ENCODE assay signal across 1 fruit fly cellular context in the genomic region with DNA sequence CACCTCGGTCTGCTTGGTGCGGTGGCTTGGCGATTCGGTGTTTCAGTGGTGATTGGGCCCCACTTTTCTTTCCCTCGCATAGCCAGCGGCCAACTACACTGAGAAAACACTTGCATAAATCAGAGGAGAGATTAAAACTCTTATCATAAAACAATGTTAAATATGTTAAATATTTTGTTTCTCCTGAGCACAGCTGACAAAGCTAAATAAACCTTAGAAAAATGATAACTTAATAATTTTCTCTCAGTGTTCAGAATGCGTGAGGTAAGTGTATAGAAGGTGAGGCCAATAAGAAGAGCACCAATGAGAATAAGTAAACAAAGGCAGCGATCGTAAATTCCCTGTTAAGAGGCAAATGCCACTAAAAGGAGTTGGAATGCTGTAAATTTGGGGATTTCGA.
TF ChIP-seq lines count a peak whose summit lies in the region.

No protein-coding gene starts in this region.

TF ChIP-seq in whole organism, embryonic, 481 proteins besides CTCF, POLR2A, EP300 and RAD21 (continued from another document and continues in another):
- TF ChIP-seq CG10321 (GFP tag; IDR thresholded peaks at IDR 0.05; lab: Robert Waterston, UW): no peak
- peak; percentile 42 for TF ChIP-seq MTF-1 (GFP tag; optimal IDR thresholded peaks at IDR 0.05; lab: Kevin White, UChicago; ENCODE audit: borderline replicate concordance)
- TF ChIP-seq sqz (GFP tag; optimal IDR thresholded peaks at IDR 0.05; lab: Kevin White, UChicago): peak; percentile 29
- peak; percentile 59 for TF ChIP-seq CG18619 (GFP tag; optimal IDR thresholded peaks at IDR 0.05; lab: Kevin White, UChicago)
- TF ChIP-seq NK7.1 (GFP tag; optimal IDR thresholded peaks at IDR 0.05; lab: Kevin White, UChicago): peak; percentile 37
- TF ChIP-seq al (GFP tag; IDR thresholded peaks at IDR 0.05; lab: Robert Waterston, UW): peak; percentile 4; the same call in 1 of the 2 replicates
- no peak for TF ChIP-seq fd64A (GFP tag; optimal IDR thresholded peaks at IDR 0.05; lab: Kevin White, UChicago)
- TF ChIP-seq CG4360 (GFP tag; IDR thresholded peaks at IDR 0.05; lab: Robert Waterston, UW): peak; percentile 67
- no peak for TF ChIP-seq sna (GFP tag; IDR thresholded peaks at IDR 0.05; lab: Robert Waterston, UW; ENCODE audit: partially characterized antibody)
- TF ChIP-seq CG13296 (GFP tag; optimal IDR thresholded peaks at IDR 0.05; lab: Kevin White, UChicago): no peak
- TF ChIP-seq grau (tag; optimal IDR thresholded peaks at IDR 0.05; lab: Kevin White, UChicago): peak; percentile 81
- TF ChIP-seq sug (tag; optimal IDR thresholded peaks at IDR 0.05; lab: Kevin White, UChicago): no peak
- peak; percentile 65 for TF ChIP-seq slp2 (GFP tag; optimal IDR thresholded peaks at IDR 0.05; lab: Kevin White, UChicago)
- no peak for TF ChIP-seq ftz-f1 (GFP tag; optimal IDR thresholded peaks at IDR 0.05; lab: Kevin White, UChicago)
- TF ChIP-seq pfk (GFP tag; optimal IDR thresholded peaks at IDR 0.05; lab: Kevin White, UChicago): no peak
- TF ChIP-seq CG6765 (GFP tag; optimal IDR thresholded peaks at IDR 0.05; lab: Kevin White, UChicago): no peak
- TF ChIP-seq luna (GFP tag; optimal IDR thresholded peaks at IDR 0.05; lab: Kevin White, UChicago): no peak
- TF ChIP-seq danr (GFP tag; IDR thresholded peaks at IDR 0.05; lab: Robert Waterston, UW): peak; percentile 43
- no peak for TF ChIP-seq CG6654 (GFP tag; optimal IDR thresholded peaks at IDR 0.05; lab: Kevin White, UChicago)
- TF ChIP-seq HLHmδ (GFP tag; optimal IDR thresholded peaks at IDR 0.05; lab: Kevin White, UChicago): no peak
- peak; percentile 86 for TF ChIP-seq Nf-YB (GFP tag; optimal IDR thresholded peaks at IDR 0.05; lab: Kevin White, UChicago)
- peak; percentile 33; the same call in 1 of the 2 replicates for TF ChIP-seq ap (GFP tag; IDR thresholded peaks at IDR 0.05; lab: Robert Waterston, UW)
- TF ChIP-seq CG7556 (GFP tag; optimal IDR thresholded peaks at IDR 0.05; lab: Kevin White, UChicago): peak; percentile 69
- peak; percentile 59 for TF ChIP-seq btn (GFP tag; optimal IDR thresholded peaks at IDR 0.05; lab: Kevin White, UChicago)
- peak; percentile 77 for TF ChIP-seq CG4404 (GFP tag; IDR thresholded peaks at IDR 0.05; lab: Robert Waterston, UW)
- peak; percentile 34 for TF ChIP-seq CG11723 (GFP tag; optimal IDR thresholded peaks at IDR 0.05; lab: Kevin White, UChicago)
- peak; percentile 54 for TF ChIP-seq Max (GFP tag; optimal IDR thresholded peaks at IDR 0.05; lab: Kevin White, UChicago)
- no peak for TF ChIP-seq CG34224 (GFP tag; IDR thresholded peaks at IDR 0.05; lab: Robert Waterston, UW; ENCODE audit: partially characterized antibody)
- TF ChIP-seq run (tag; optimal IDR thresholded peaks at IDR 0.05; lab: Kevin White, UChicago): peak; percentile 45
- peak; percentile 20 for TF ChIP-seq CG9876 (GFP tag; optimal IDR thresholded peaks at IDR 0.05; lab: Kevin White, UChicago)
- TF ChIP-seq CG8765 (GFP tag; IDR thresholded peaks at IDR 0.05; lab: Robert Waterston, UW): peak; percentile 86
- peak; percentile 62 for TF ChIP-seq shn (GFP tag; optimal IDR thresholded peaks at IDR 0.05; lab: Kevin White, UChicago)
- TF ChIP-seq onecut (GFP tag; IDR thresholded peaks at IDR 0.05; lab: Robert Waterston, UW): peak; percentile 77
- peak; percentile 73; the same call in 1 of the 3 replicates for TF ChIP-seq so (GFP tag; IDR thresholded peaks at IDR 0.05; lab: Robert Waterston, UW)
- TF ChIP-seq ara (GFP tag; IDR thresholded peaks at IDR 0.05; lab: Robert Waterston, UW): peak; percentile 91
- peak; percentile 53 for TF ChIP-seq Bdp1 (GFP tag; optimal IDR thresholded peaks at IDR 0.05; lab: Kevin White, UChicago)
- TF ChIP-seq Dbx (GFP tag; IDR thresholded peaks at IDR 0.05; lab: Robert Waterston, UW): 0 out of 3 replicates have a peak, but pooled peaks have one; percentile 35
- TF ChIP-seq CG43689 (GFP tag; IDR thresholded peaks at IDR 0.05; lab: Robert Waterston, UW): no peak
- no peak for TF ChIP-seq CG13894 (tag; optimal IDR thresholded peaks at IDR 0.05; lab: Kevin White, UChicago)
- TF ChIP-seq CG7271 (tag; optimal IDR thresholded peaks at IDR 0.05; lab: Kevin White, UChicago): peak; percentile 25
- peak; percentile 67; the same call in 2 of the 3 replicates for TF ChIP-seq CG11456 (GFP tag; IDR thresholded peaks at IDR 0.05; lab: Robert Waterston, UW)
- TF ChIP-seq gfzf (GFP tag; optimal IDR thresholded peaks at IDR 0.05; lab: Kevin White, UChicago): no peak
- TF ChIP-seq gcm2 (GFP tag; optimal IDR thresholded peaks at IDR 0.05; lab: Kevin White, UChicago): peak; percentile 8
- no peak for TF ChIP-seq CG10543 (GFP tag; optimal IDR thresholded peaks at IDR 0.05; lab: Kevin White, UChicago)
- peak; percentile 28 for TF ChIP-seq CG13123 (GFP tag; optimal IDR thresholded peaks at IDR 0.05; lab: Kevin White, UChicago)
- peak; percentile 53; the same call in 1 of the 2 replicates for TF ChIP-seq MBD-R2 (GFP tag; IDR thresholded peaks at IDR 0.05; lab: Robert Waterston, UW)
- TF ChIP-seq Nf-YA (GFP tag; IDR thresholded peaks at IDR 0.05; lab: Robert Waterston, UW): peak; percentile 70
- peak; percentile 48 for TF ChIP-seq Fer3 (tag; optimal IDR thresholded peaks at IDR 0.05; lab: Kevin White, UChicago)
- peak; percentile 54 for TF ChIP-seq Sox100B (GFP tag; optimal IDR thresholded peaks at IDR 0.05; lab: Kevin White, UChicago)
- TF ChIP-seq Aef1 (GFP tag; IDR thresholded peaks at IDR 0.05; lab: Robert Waterston, UW): peak; percentile 29; the same call in 1 of the 3 replicates
- TF ChIP-seq Doc2 (GFP tag; IDR thresholded peaks at IDR 0.05; lab: Robert Waterston, UW): no peak
- no peak for TF ChIP-seq hth (optimal IDR thresholded peaks at IDR 0.05; lab: Kevin White, UChicago)
- no peak for TF ChIP-seq CG1832 (GFP tag; optimal IDR thresholded peaks at IDR 0.05; lab: Kevin White, UChicago)
- no peak for TF ChIP-seq pita (GFP tag; optimal IDR thresholded peaks at IDR 0.05; lab: Kevin White, UChicago)
- peak; percentile 82 for TF ChIP-seq CG4707 (GFP tag; optimal IDR thresholded peaks at IDR 0.05; lab: Kevin White, UChicago)
- TF ChIP-seq Adf1 (GFP tag; IDR thresholded peaks at IDR 0.05; lab: Robert Waterston, UW): no peak
- TF ChIP-seq CG10565 (GFP tag; optimal IDR thresholded peaks at IDR 0.05; lab: Kevin White, UChicago): no peak
- TF ChIP-seq CG2116 (GFP tag; optimal IDR thresholded peaks at IDR 0.05; lab: Kevin White, UChicago): peak; percentile 7
- peak in 1 of 3 experiments; percentile 95 for TF ChIP-seq lola (GFP tag; optimal IDR thresholded peaks at IDR 0.05; lab: Kevin White, UChicago)
- peak; percentile 81 for TF ChIP-seq CG11695 (GFP tag; IDR thresholded peaks at IDR 0.05; lab: Robert Waterston, UW)
- peak; percentile 75 for TF ChIP-seq dmrt99B (tag; optimal IDR thresholded peaks at IDR 0.05; lab: Kevin White, UChicago)
- TF ChIP-seq CG14710 (tag; optimal IDR thresholded peaks at IDR 0.05; lab: Kevin White, UChicago): peak; percentile 87
- peak; percentile 46 for TF ChIP-seq Dad (GFP tag; optimal IDR thresholded peaks at IDR 0.05; lab: Kevin White, UChicago)
- no peak for TF ChIP-seq sima (GFP tag; optimal IDR thresholded peaks at IDR 0.05; lab: Kevin White, UChicago)
- peak; percentile 42 for TF ChIP-seq CG14965 (GFP tag; optimal IDR thresholded peaks at IDR 0.05; lab: Kevin White, UChicago; ENCODE audit: borderline replicate concordance)
- TF ChIP-seq az2 (GFP tag; optimal IDR thresholded peaks at IDR 0.05; lab: Kevin White, UChicago): peak; percentile 92
- no peak for TF ChIP-seq Dip2 (GFP tag; IDR thresholded peaks at IDR 0.05; lab: Robert Waterston, UW)
- TF ChIP-seq scrt (GFP tag; optimal IDR thresholded peaks at IDR 0.05; lab: Kevin White, UChicago): peak; percentile 25
- TF ChIP-seq Hmx (GFP tag; optimal IDR thresholded peaks at IDR 0.05; lab: Kevin White, UChicago): no peak
- peak; percentile 87 for TF ChIP-seq ci (GFP tag; IDR thresholded peaks at IDR 0.05; lab: Robert Waterston, UW)
- TF ChIP-seq CG16863 (GFP tag; optimal IDR thresholded peaks at IDR 0.05; lab: Kevin White, UChicago): peak; percentile 80
- no peak for TF ChIP-seq CG6683 (GFP tag; optimal IDR thresholded peaks at IDR 0.05; lab: Kevin White, UChicago)
- peak; percentile 87 for TF ChIP-seq Chrac-16 (GFP tag; optimal IDR thresholded peaks at IDR 0.05; lab: Kevin White, UChicago)
- peak; percentile 52 for TF ChIP-seq CG10431 (GFP tag; optimal IDR thresholded peaks at IDR 0.05; lab: Kevin White, UChicago)
- peak; percentile 62 for TF ChIP-seq Ada2b (GFP tag; IDR thresholded peaks at IDR 0.05; lab: Robert Waterston, UW)
- TF ChIP-seq CG15601 (tag; optimal IDR thresholded peaks at IDR 0.05; lab: Kevin White, UChicago): peak; percentile 86
- TF ChIP-seq twi (tag; optimal IDR thresholded peaks at IDR 0.05; lab: Kevin White, UChicago): peak; percentile 74
- peak; percentile 82 for TF ChIP-seq sisA (GFP tag; IDR thresholded peaks at IDR 0.05; lab: Robert Waterston, UW)
- TF ChIP-seq ewg (GFP tag; optimal IDR thresholded peaks at IDR 0.05; lab: Kevin White, UChicago): peak; percentile 56
- no peak for TF ChIP-seq br (optimal IDR thresholded peaks at IDR 0.05; lab: Kevin White, UChicago)
- no peak for TF ChIP-seq C15 (GFP tag; IDR thresholded peaks at IDR 0.05; lab: Robert Waterston, UW)
- TF ChIP-seq Dll (GFP tag; IDR thresholded peaks at IDR 0.05; lab: Robert Waterston, UW; ENCODE audit: partially characterized antibody): no peak
- TF ChIP-seq CG4617 (GFP tag; optimal IDR thresholded peaks at IDR 0.05; lab: Kevin White, UChicago; ENCODE audit: borderline replicate concordance): peak; percentile 58
- TF ChIP-seq lbe (GFP tag; optimal IDR thresholded peaks at IDR 0.05; lab: Kevin White, UChicago): peak; percentile 80
- TF ChIP-seq kay (GFP tag; optimal IDR thresholded peaks at IDR 0.05; lab: Kevin White, UChicago): peak; percentile 49
- no peak for TF ChIP-seq B-H2 (GFP tag; optimal IDR thresholded peaks at IDR 0.05; lab: Kevin White, UChicago)
- peak; percentile 71 for TF ChIP-seq CG17361 (GFP tag; IDR thresholded peaks at IDR 0.05; lab: Robert Waterston, UW)
- TF ChIP-seq zen2 (GFP tag; IDR thresholded peaks at IDR 0.05; lab: Robert Waterston, UW; ENCODE audit: partially characterized antibody): no peak
- peak; percentile 56 for TF ChIP-seq her (GFP tag; optimal IDR thresholded peaks at IDR 0.05; lab: Kevin White, UChicago)
- peak; percentile 33; the same call in 1 of the 2 replicates for TF ChIP-seq CG11247 (GFP tag; IDR thresholded peaks at IDR 0.05; lab: Robert Waterston, UW)
- no peak for TF ChIP-seq gsb (GFP tag; IDR thresholded peaks at IDR 0.05; lab: Robert Waterston, UW)
- peak; percentile 4 for TF ChIP-seq repo (GFP tag; optimal IDR thresholded peaks at IDR 0.05; lab: Kevin White, UChicago)
- peak; percentile 73 for TF ChIP-seq CG12219 (GFP tag; optimal IDR thresholded peaks at IDR 0.05; lab: Kevin White, UChicago)
- TF ChIP-seq CG8281 (tag; optimal IDR thresholded peaks at IDR 0.05; lab: Kevin White, UChicago): peak; percentile 41
- TF ChIP-seq CG9932 (GFP tag; IDR thresholded peaks at IDR 0.05; lab: Robert Waterston, UW): peak; percentile 36; the same call in 1 of the 2 replicates
- TF ChIP-seq CG13424 (tag; optimal IDR thresholded peaks at IDR 0.05; lab: Kevin White, UChicago): peak; percentile 77
- no peak for TF ChIP-seq chinmo (GFP tag; IDR thresholded peaks at IDR 0.05; lab: Robert Waterston, UW; ENCODE audit: partially characterized antibody)
- peak; percentile 74 for TF ChIP-seq zen (tag; optimal IDR thresholded peaks at IDR 0.05; lab: Kevin White, UChicago)
- TF ChIP-seq salm (tag; optimal IDR thresholded peaks at IDR 0.05; lab: Kevin White, UChicago): no peak
- TF ChIP-seq p53 (GFP tag; optimal IDR thresholded peaks at IDR 0.05; lab: Kevin White, UChicago): peak; percentile 6
- no peak for TF ChIP-seq CG4730 (GFP tag; IDR thresholded peaks at IDR 0.05; lab: Robert Waterston, UW)
- TF ChIP-seq tap (tag; optimal IDR thresholded peaks at IDR 0.05; lab: Kevin White, UChicago): peak; percentile 58
- TF ChIP-seq CG33557 (GFP tag; optimal IDR thresholded peaks at IDR 0.05; lab: Kevin White, UChicago): peak; percentile 95
- peak; percentile 82 for TF ChIP-seq Oli (tag; optimal IDR thresholded peaks at IDR 0.05; lab: Kevin White, UChicago)
- no peak for TF ChIP-seq Sin3A (optimal IDR thresholded peaks at IDR 0.05; lab: Kevin White, UChicago)
- peak; percentile 95 for TF ChIP-seq Med (GFP tag; lab: Kevin White, UChicago)
- TF ChIP-seq vfl (GFP tag; optimal IDR thresholded peaks at IDR 0.05; lab: Kevin White, UChicago): peak; percentile 38
- peak; percentile 86 for TF ChIP-seq Mes4 (GFP tag; optimal IDR thresholded peaks at IDR 0.05; lab: Kevin White, UChicago)
- peak; percentile 24 for TF ChIP-seq Hmr (GFP tag; optimal IDR thresholded peaks at IDR 0.05; lab: Kevin White, UChicago)
- no peak for TF ChIP-seq CG31365 (tag; optimal IDR thresholded peaks at IDR 0.05; lab: Kevin White, UChicago)
- peak; percentile 71 for TF ChIP-seq Six4 (GFP tag; optimal IDR thresholded peaks at IDR 0.05; lab: Kevin White, UChicago)
- TF ChIP-seq CG3726 (GFP tag; IDR thresholded peaks at IDR 0.05; lab: Robert Waterston, UW): peak; percentile 82; the same call in 2 of the 3 replicates
- TF ChIP-seq hbn (GFP tag; IDR thresholded peaks at IDR 0.05; lab: Robert Waterston, UW; ENCODE audit: partially characterized antibody): no peak
- peak in 1 of 2 experiments; percentile 31 for TF ChIP-seq crp (GFP tag; optimal IDR thresholded peaks at IDR 0.05; lab: Kevin White, UChicago)
- TF ChIP-seq CrebB (tag; optimal IDR thresholded peaks at IDR 0.05; lab: Kevin White, UChicago): peak; percentile 7
- TF ChIP-seq jigr1 (GFP tag; IDR thresholded peaks at IDR 0.05; lab: Robert Waterston, UW): no peak
- TF ChIP-seq CG10147 (GFP tag; optimal IDR thresholded peaks at IDR 0.05; lab: Kevin White, UChicago): peak; percentile 24
- peak; percentile 51; the same call in 1 of the 2 replicates for TF ChIP-seq NFAT (GFP tag; IDR thresholded peaks at IDR 0.05; lab: Robert Waterston, UW)
- TF ChIP-seq CG15011 (GFP tag; optimal IDR thresholded peaks at IDR 0.05; lab: Kevin White, UChicago): peak; percentile 20
- peak; percentile 83 for TF ChIP-seq CG30403 (GFP tag; optimal IDR thresholded peaks at IDR 0.05; lab: Kevin White, UChicago)
- TF ChIP-seq CG1647 (GFP tag; optimal IDR thresholded peaks at IDR 0.05; lab: Kevin White, UChicago): peak; percentile 64
- TF ChIP-seq knrl (GFP tag; IDR thresholded peaks at IDR 0.05; lab: Robert Waterston, UW; ENCODE audit: partially characterized antibody): no peak
- peak; percentile 75 for TF ChIP-seq CG31441 (GFP tag; IDR thresholded peaks at IDR 0.05; lab: Robert Waterston, UW)
- no peak for TF ChIP-seq toy (GFP tag; IDR thresholded peaks at IDR 0.05; lab: Robert Waterston, UW)
- peak; percentile 22 for TF ChIP-seq CG15073 (GFP tag; optimal IDR thresholded peaks at IDR 0.05; lab: Kevin White, UChicago)
- peak in 1 of 2 experiments; percentile 48 for TF ChIP-seq Eip74EF (GFP tag; optimal IDR thresholded peaks at IDR 0.05; lab: Kevin White, UChicago)
